Worm (Caenorhabditis elegans) whole organism, young adult: ENCODE results near the gene T05C12.1.

Source experiments
- B0261.1 ChIP-seq: sonication (generic microtip); optimal IDR thresholded peaks from 2 replicates; lab custom pipeline; 2016; ENCODE audit warnings: mild to moderate bottlenecking, missing genetic modification characterization, moderate library complexity, missing compliant biosample characterization
- F10E7.11 ChIP-seq: sonication (generic microtip); optimal IDR thresholded peaks from 2 replicates; lab custom pipeline; 2017; ENCODE audit warnings: mild to moderate bottlenecking, missing genetic modification characterization, moderate library complexity, missing compliant biosample characterization
- F49E8.2 ChIP-seq: sonication (generic microtip); optimal IDR thresholded peaks from 3 replicates; lab custom pipeline; 2017; ENCODE audit warnings: missing genetic modification characterization, mild to moderate bottlenecking, missing compliant biosample characterization, antibody characterized with exemption, moderate library complexity; ENCODE audit not compliant: insufficient read depth
- F52B5.7 ChIP-seq: sonication (generic microtip); optimal IDR thresholded peaks from 2 replicates; lab custom pipeline; 2016; ENCODE audit warnings: mild to moderate bottlenecking, missing genetic modification characterization, missing compliant biosample characterization
- F57A8.1 ChIP-seq: fragments of 200-800 bp; sonication (Bioruptor generic); optimal IDR thresholded peaks from 2 replicates; lab custom pipeline; 2018; ENCODE audit warnings: mild to moderate bottlenecking, missing genetic modification characterization, moderate library complexity, missing compliant biosample characterization
- T26A5.8 ChIP-seq: sonication (generic microtip); optimal IDR thresholded peaks from 2 replicates; lab custom pipeline; 2016; ENCODE audit warnings: missing genetic modification characterization, missing compliant biosample characterization
- Y53F4B.3 ChIP-seq: fragments of 200-800 bp; sonication (Bioruptor generic); IDR thresholded peaks from 2 replicates; pipeline ENCODE4 v1.3.6; 2022; ENCODE audit warnings: missing genetic modification reagents, missing genetic modification characterization, missing compliant biosample characterization
- Y53G8AR.9 ChIP-seq: fragments of 200-800 bp; sonication (Bioruptor generic); conservative IDR thresholded peaks from 2 replicates; pipeline ENCODE4 v1.3.6; 2022; ENCODE audit warnings: missing genetic modification reagents, missing genetic modification characterization, missing compliant biosample characterization
- aptf-2 ChIP-seq: fragments of 200-800 bp; sonication (Bioruptor generic); conservative IDR thresholded peaks from 2 replicates; pipeline ENCODE4 v1.3.6; 2022; ENCODE audit warnings: missing genetic modification reagents, missing genetic modification characterization, missing compliant biosample characterization
- athp-1 ChIP-seq: sonication (generic microtip); optimal IDR thresholded peaks from 2 replicates; lab custom pipeline; 2017; ENCODE audit warnings: mild to moderate bottlenecking, missing genetic modification characterization, missing compliant biosample characterization
- attf-3 ChIP-seq: fragments of 200-800 bp; sonication (Bioruptor generic); conservative IDR thresholded peaks from 2 replicates; pipeline ENCODE4 v1.3.6; 2022; ENCODE audit warnings: missing genetic modification reagents, missing genetic modification characterization, missing compliant biosample characterization
- ccch-3 ChIP-seq: fragments of 200-800 bp; sonication (Bioruptor generic); optimal IDR thresholded peaks from 2 replicates; lab custom pipeline; 2018; ENCODE audit warnings: mild to moderate bottlenecking, missing genetic modification characterization, missing compliant biosample characterization
- die-1 ChIP-seq: sonication (generic microtip); optimal IDR thresholded peaks from 2 replicates; lab custom pipeline; 2016; ENCODE audit warnings: missing genotype, mild to moderate bottlenecking, missing genetic modification characterization, missing compliant biosample characterization
- efl-1 ChIP-seq: fragments of 150-350 bp; optimal IDR thresholded peaks from 2 replicates; lab custom pipeline; 2014; ENCODE audit warnings: missing biosample characterization, missing genetic modification reagents, missing genetic modification characterization
- egl-18 ChIP-seq: fragments of 200-800 bp; sonication (Bioruptor generic); IDR thresholded peaks from 2 replicates; pipeline ENCODE4 v1.3.6; 2022; ENCODE audit warnings: missing genetic modification reagents, missing genetic modification characterization, missing compliant biosample characterization
- ekl-4 ChIP-seq: fragments of 200-800 bp; sonication (Bioruptor generic); IDR thresholded peaks from 2 replicates; pipeline ENCODE4 v1.3.6; 2022; ENCODE audit warnings: missing genetic modification reagents, missing genetic modification characterization, missing compliant biosample characterization
- ets-4 ChIP-seq: fragments of 200-800 bp; sonication (Bioruptor generic); optimal IDR thresholded peaks from 2 replicates; lab custom pipeline; 2018; ENCODE audit warnings: mild to moderate bottlenecking, missing genetic modification characterization, missing compliant biosample characterization
- him-1 ChIP-seq: sonication (generic microtip); optimal IDR thresholded peaks from 2 replicates; lab custom pipeline; 2016; ENCODE audit warnings: missing genotype, missing genetic modification reagents, missing genetic modification characterization, missing compliant biosample characterization
- hmg-1.2 ChIP-seq: fragments of 200-800 bp; sonication (Bioruptor generic); IDR thresholded peaks from 2 replicates; pipeline ENCODE4 v1.3.6; 2022; ENCODE audit warnings: missing genetic modification reagents, missing genetic modification characterization, missing compliant biosample characterization
- hmg-20 ChIP-seq: fragments of 200-800 bp; sonication (Bioruptor generic); IDR thresholded peaks from 2 replicates; pipeline ENCODE4 v1.3.6; 2022; ENCODE audit warnings: missing genetic modification reagents, missing genetic modification characterization, missing compliant biosample characterization
- lin-35 ChIP-seq, 3 experiments: fragments of 150-350 bp in 2 of 3; sonication (generic microtip) in 1 of 3; optimal IDR thresholded peaks; 2 replicates each; lab custom pipeline; 2014 to 2018; ENCODE audit warnings: missing biosample characterization in 3 of 3, missing genetic modification characterization in 3 of 3, missing genetic modification reagents in 3 of 3
- lir-1 ChIP-seq: fragments of 200-800 bp; sonication (Bioruptor generic); conservative IDR thresholded peaks from 2 replicates; pipeline ENCODE4 v1.3.6; 2022; ENCODE audit warnings: missing genetic modification reagents, missing genetic modification characterization, missing compliant biosample characterization
- mcd-1 ChIP-seq: fragments of 200-800 bp; sonication (Bioruptor generic); IDR thresholded peaks from 2 replicates; pipeline ENCODE4 v1.3.6; 2022; ENCODE audit warnings: missing genetic modification reagents, missing genetic modification characterization, missing compliant biosample characterization
- mes-4 ChIP-seq: sonication (generic microtip); optimal IDR thresholded peaks from 2 replicates; lab custom pipeline; 2016; ENCODE audit warnings: missing genotype, missing genetic modification characterization, missing compliant biosample characterization
- nfya-1 ChIP-seq: sonication (generic microtip); optimal IDR thresholded peaks from 2 replicates; lab custom pipeline; 2017; ENCODE audit warnings: antibody characterized with exemption, missing compliant biosample characterization, missing genetic modification characterization, borderline replicate concordance; ENCODE audit not compliant: insufficient read depth
- nfyb-1 ChIP-seq: fragments of 200-800 bp; sonication (Bioruptor generic); IDR thresholded peaks from 2 replicates; pipeline ENCODE4 v1.3.6; 2022; ENCODE audit warnings: missing genetic modification reagents, missing genetic modification characterization, missing compliant biosample characterization
- nhr-120 ChIP-seq: fragments of 200-800 bp; sonication (Bioruptor generic); IDR thresholded peaks from 2 replicates; pipeline ENCODE4 v1.3.6; 2022; ENCODE audit warnings: missing genetic modification characterization, missing compliant biosample characterization
- nhr-80 ChIP-seq: sonication (generic microtip); optimal IDR thresholded peaks from 2 replicates; lab custom pipeline; 2016; ENCODE audit warnings: missing genetic modification characterization, missing compliant biosample characterization
- rcor-1 ChIP-seq: fragments of 200-800 bp; sonication (Bioruptor generic); IDR thresholded peaks from 2 replicates; pipeline ENCODE4 v1.3.6; 2022; ENCODE audit warnings: missing genetic modification reagents, missing genetic modification characterization, missing compliant biosample characterization
- repo-1 ChIP-seq: sonication (generic microtip); optimal IDR thresholded peaks from 2 replicates; lab custom pipeline; 2017; ENCODE audit warnings: mild to moderate bottlenecking, missing genetic modification characterization, missing compliant biosample characterization
- sdz-38 ChIP-seq: sonication (generic microtip); optimal IDR thresholded peaks from 2 replicates; lab custom pipeline; 2016; ENCODE audit warnings: missing genotype, missing genetic modification characterization, missing compliant biosample characterization
- sea-2 ChIP-seq: fragments of 200-800 bp; sonication (Bioruptor generic); IDR thresholded peaks from 2 replicates; pipeline ENCODE4 v1.3.6; 2022; ENCODE audit warnings: missing genetic modification characterization, missing compliant biosample characterization
- snpc-1.1 ChIP-seq: sonication (generic microtip); optimal IDR thresholded peaks from 2 replicates; lab custom pipeline; 2017; ENCODE audit warnings: missing genetic modification characterization, mild to moderate bottlenecking, missing compliant biosample characterization, antibody characterized with exemption, moderate library complexity, missing genotype, missing genetic modification reagents; ENCODE audit not compliant: insufficient read depth
- snpc-3.4 ChIP-seq: sonication (generic microtip); optimal IDR thresholded peaks from 2 replicates; lab custom pipeline; 2017; ENCODE audit warnings: missing genetic modification characterization, mild to moderate bottlenecking, missing compliant biosample characterization, antibody characterized with exemption, moderate library complexity, missing genotype, missing genetic modification reagents
- somi-1 ChIP-seq: fragments of 200-800 bp; sonication (Bioruptor generic); optimal IDR thresholded peaks from 2 replicates; lab custom pipeline; 2018; ENCODE audit warnings: mild to moderate bottlenecking, missing genetic modification characterization, missing compliant biosample characterization
- ztf-18 ChIP-seq: sonication (generic microtip); optimal IDR thresholded peaks from 2 replicates; lab custom pipeline; 2016; ENCODE audit warnings: missing genotype, mild to moderate bottlenecking, missing genetic modification characterization, missing compliant biosample characterization
- ztf-22 ChIP-seq: fragments of 200-800 bp; sonication (Bioruptor generic); optimal IDR thresholded peaks from 2 replicates; lab custom pipeline; 2018; ENCODE audit warnings: mild to moderate bottlenecking, missing genetic modification characterization, moderate library complexity, missing compliant biosample characterization
- ztf-26 ChIP-seq: sonication (generic microtip); optimal IDR thresholded peaks from 2 replicates; lab custom pipeline; 2017; ENCODE audit warnings: missing genetic modification characterization, missing compliant biosample characterization
- ztf-3 ChIP-seq: fragments of 200-800 bp; sonication (Bioruptor generic); optimal IDR thresholded peaks from 2 replicates; lab custom pipeline; 2018; ENCODE audit warnings: mild to moderate bottlenecking, missing genetic modification characterization, missing compliant biosample characterization

T05C12.1 gene

DNA sequence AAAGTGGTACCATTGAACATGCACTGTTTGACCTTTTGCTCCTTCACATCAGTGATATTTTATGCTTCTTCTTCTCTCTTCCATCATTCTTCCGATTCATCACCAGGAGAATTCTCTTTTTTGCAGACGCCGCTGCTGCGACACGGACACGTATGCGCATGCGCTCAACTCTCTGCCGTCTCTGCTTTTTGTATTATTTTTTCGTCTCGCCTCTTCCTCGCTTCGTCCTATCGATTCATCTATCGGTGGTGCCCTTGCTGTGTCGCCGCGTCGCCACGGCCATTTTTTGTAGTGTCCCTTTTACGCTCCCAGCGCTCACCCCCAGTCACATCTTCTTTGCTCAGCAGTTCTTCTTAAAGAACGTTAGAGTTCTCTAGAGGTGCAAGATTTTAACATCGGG lies 47.3 kb upstream of the T05C12.1 start (continued):
- TF ChIP-seq ccch-3 (GFP tag; lab: Kevin White, UChicago) (no peak), mes-4 (no peak), ztf-18 (tag; lab: Kevin White, UChicago) (peak; percentile 8), nfya-1 (no peak), nhr-120 (no peak), F10E7.11 (tag; lab: Kevin White, UChicago) (no peak), aptf-2 (GFP tag; lab: Robert Waterston, UW) (no peak), egl-18 (GFP tag; lab: Robert Waterston, UW) (no peak), somi-1 (GFP tag; lab: Kevin White, UChicago) (no peak), repo-1 (tag; lab: Kevin White, UChicago) (no peak), him-1 (tag; lab: Kevin White, UChicago) (no peak), ztf-3 (GFP tag; lab: Kevin White, UChicago) (no peak), F49E8.2 (tag; lab: Kevin White, UChicago) (no peak), nfyb-1 (GFP tag; lab: Robert Waterston, UW) (0 out of 2 replicates have a peak, but pooled peaks have one; percentile 13), hmg-20 (no peak), B0261.1 (tag; lab: Kevin White, UChicago) (no peak), T26A5.8 (no peak), efl-1 (no peak), F57A8.1 (GFP tag; lab: Kevin White, UChicago) (no peak), hmg-1.2 (GFP tag; lab: Robert Waterston, UW) (peak; percentile 61; the same call in 1 of the 2 replicates), mcd-1 (GFP tag; lab: Robert Waterston, UW) (peak; percentile 23; the same call in 1 of the 2 replicates)

DNA sequence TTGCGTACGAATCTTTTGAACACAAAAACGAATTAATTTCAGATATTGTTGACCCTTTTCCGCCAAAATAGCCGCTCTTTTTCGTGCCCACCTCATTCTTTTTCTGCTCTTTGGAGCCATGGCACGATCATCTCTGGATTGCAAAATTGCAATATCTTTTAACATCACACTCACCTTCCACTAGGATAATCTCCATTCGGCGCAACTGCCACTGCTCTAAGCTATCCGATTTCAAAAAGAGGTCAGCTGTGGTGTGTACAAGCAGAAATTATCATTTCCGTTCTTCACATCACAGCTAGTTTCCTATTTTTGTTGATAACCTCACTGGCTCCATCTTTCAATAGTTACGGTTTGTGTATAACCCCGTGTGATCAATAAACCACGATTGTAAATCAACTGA lies 46.9 kb upstream of the T05C12.1 start:
- no peak for TF ChIP-seq ekl-4 (GFP tag; lab: Robert Waterston, UW)
- TF ChIP-seq lin-35 (GFP tag; optimal IDR thresholded peaks at IDR 0.05; lab: Kevin White, UChicago): no peak
- TF ChIP-seq sea-2 (GFP tag; lab: Robert Waterston, UW): no peak
- TF ChIP-seq attf-3: no peak
- no peak for TF ChIP-seq Y53F4B.3
- no peak for TF ChIP-seq lir-1 (GFP tag; lab: Robert Waterston, UW)
- no peak for TF ChIP-seq snpc-3.4 (tag; lab: Kevin White, UChicago)
- no peak for TF ChIP-seq ztf-26
- TF ChIP-seq sdz-38 (tag; lab: Kevin White, UChicago): no peak
- no peak for TF ChIP-seq ztf-22 (GFP tag; lab: Kevin White, UChicago)
- no peak for TF ChIP-seq die-1 (tag; lab: Kevin White, UChicago)
- TF ChIP-seq F52B5.7 (tag; lab: Kevin White, UChicago): no peak
- no peak for TF ChIP-seq snpc-1.1 (tag; lab: Kevin White, UChicago)
- no peak for TF ChIP-seq repo-1 (tag; lab: Kevin White, UChicago)
- no peak for TF ChIP-seq T26A5.8
- TF ChIP-seq mcd-1 (GFP tag; lab: Robert Waterston, UW): no peak
- no peak for TF ChIP-seq nfyb-1 (GFP tag; lab: Robert Waterston, UW)
- no peak for TF ChIP-seq Y53G8AR.9
- TF ChIP-seq rcor-1 (GFP tag; lab: Robert Waterston, UW): no peak

DNA sequence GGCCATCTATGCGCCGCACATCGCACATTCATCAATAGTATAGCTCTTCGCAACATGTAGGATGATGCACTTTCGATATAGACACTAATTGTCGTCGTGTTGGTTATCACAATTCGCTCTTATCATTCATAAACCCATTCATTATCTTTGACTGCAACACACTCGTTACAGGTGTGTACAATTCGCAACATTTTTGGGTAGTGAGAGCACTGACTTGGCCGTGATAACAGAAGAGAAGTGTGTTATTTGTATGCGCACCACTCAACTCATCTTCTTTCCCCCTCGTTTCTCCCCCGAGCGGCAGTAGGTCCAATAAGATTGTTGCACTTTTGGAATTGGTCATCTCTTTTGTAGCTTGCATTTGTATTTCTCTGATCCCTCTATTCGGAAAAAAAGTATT lies 46.2 kb upstream of the T05C12.1 start:
- TF ChIP-seq nhr-80 (tag; lab: Kevin White, UChicago) (peak; percentile 95), nfyb-1 (GFP tag; lab: Robert Waterston, UW) (0 out of 2 replicates have a peak, but pooled peaks have one; percentile 14), athp-1 (tag; lab: Kevin White, UChicago) (no peak), ets-4 (GFP tag; lab: Kevin White, UChicago) (peak; percentile 73)
